Fruit fly (Drosophila melanogaster): Measurements from ENCODE around the gene eRF3.

Gene eRF3

dm6 chr2L:12435976-12436771 is 1.9 kb downstream of the eRF3 start (continued):
- TF ChIP-seq CG4854 (GFP tag; optimal IDR thresholded peaks at IDR 0.05) (no peak), CG2129 (GFP tag; IDR thresholded peaks at IDR 0.05; ENCODE audit: partially characterized antibody) (no peak), sc (optimal IDR thresholded peaks at IDR 0.05) (no peak), sc (GFP tag; optimal IDR thresholded peaks at IDR 0.05) (no peak), CG14441 (GFP tag; IDR thresholded peaks at IDR 0.05) (peak; percentile 18; the same call in 1 of the 2 replicates), chm (GFP tag; IDR thresholded peaks at IDR 0.05) (no peak), CG34422 (GFP tag; IDR thresholded peaks at IDR 0.05) (peak; percentile 37; the same call in 1 of the 3 replicates), Ssrp (tag; optimal IDR thresholded peaks at IDR 0.05) (no peak), CG31441 (GFP tag; IDR thresholded peaks at IDR 0.05) (peak; percentile 65; the same call in 1 of the 2 replicates), CG12155 (GFP tag; optimal IDR thresholded peaks at IDR 0.05) (peak; percentile 74), CG15514 (GFP tag; optimal IDR thresholded peaks at IDR 0.05) (peak; percentile 8), bigmax (GFP tag; optimal IDR thresholded peaks at IDR 0.05) (peak; percentile 81), Tbp (GFP tag; optimal IDR thresholded peaks at IDR 0.05) (no peak), CG8944 (GFP tag; optimal IDR thresholded peaks at IDR 0.05) (no peak), yki (optimal IDR thresholded peaks at IDR 0.05) (peak; percentile 35), CG18599 (GFP tag; optimal IDR thresholded peaks at IDR 0.05) (peak; percentile 15), CrebB (tag; optimal IDR thresholded peaks at IDR 0.05) (peak; percentile 15), Dll (GFP tag; IDR thresholded peaks at IDR 0.05; ENCODE audit: partially characterized antibody) (0 out of 4 replicates have a peak, but pooled peaks have one; percentile 3), Dref (GFP tag; IDR thresholded peaks at IDR 0.05) (no peak), en (GFP tag; optimal IDR thresholded peaks at IDR 0.05) (no peak), pzg (GFP tag; optimal IDR thresholded peaks at IDR 0.05) (peak; percentile 54), klu (GFP tag; IDR thresholded peaks at IDR 0.05) (no peak), Sox102F (GFP tag; optimal IDR thresholded peaks at IDR 0.05) (no peak), trem (tag; optimal IDR thresholded peaks at IDR 0.05) (peak; percentile 26), Dbx (GFP tag; IDR thresholded peaks at IDR 0.05) (peak; percentile 63; the same call in 1 of the 3 replicates), MBD-R2 (GFP tag; IDR thresholded peaks at IDR 0.05) (peak; percentile 90), CG9797 (GFP tag; optimal IDR thresholded peaks at IDR 0.05) (no peak), row (GFP tag; IDR thresholded peaks at IDR 0.05) (peak; percentile 88), Sry-β (GFP tag; optimal IDR thresholded peaks at IDR 0.05) (peak; percentile 89), CG6765 (GFP tag; optimal IDR thresholded peaks at IDR 0.05) (no peak), CG15073 (GFP tag; optimal IDR thresholded peaks at IDR 0.05) (no peak), Atf6 (GFP tag; IDR thresholded peaks at IDR 0.05) (no peak; the same call in 1 of the 2 replicates), sr (GFP tag; IDR thresholded peaks at IDR 0.05) (0 out of 3 replicates have a peak, but pooled peaks have one; percentile 7), hkb (optimal IDR thresholded peaks at IDR 0.05) (no peak), hkb (GFP tag; IDR thresholded peaks at IDR 0.05) (0 out of 2 replicates have a peak, but pooled peaks have one; percentile 24), CG12219 (GFP tag; optimal IDR thresholded peaks at IDR 0.05) (no peak), CG4404 (GFP tag; IDR thresholded peaks at IDR 0.05) (no peak), pfk (GFP tag; optimal IDR thresholded peaks at IDR 0.05) (peak; percentile 35), aop (GFP tag; IDR thresholded peaks at IDR 0.05) (no peak), Side (GFP tag; optimal IDR thresholded peaks at IDR 0.05) (no peak), CG18764 (GFP tag; optimal IDR thresholded peaks at IDR 0.05) (no peak), Hsf (GFP tag; optimal IDR thresholded peaks at IDR 0.05) (no peak), CG13287 (GFP tag; IDR thresholded peaks at IDR 0.05; ENCODE audit: partially characterized antibody) (peak; percentile 37; the same call in 1 of the 2 replicates), unc-4 (GFP tag; IDR thresholded peaks at IDR 0.05; ENCODE audit: partially characterized antibody) (0 out of 2 replicates have a peak, but pooled peaks have one; percentile 20), pho (GFP tag; optimal IDR thresholded peaks at IDR 0.05) (no peak), vvl (GFP tag; IDR thresholded peaks at IDR 0.05) (peak; percentile 32; the same call in 1 of the 2 replicates), tap (tag; optimal IDR thresholded peaks at IDR 0.05) (no peak), Adf1 (GFP tag; IDR thresholded peaks at IDR 0.05) (0 out of 2 replicates have a peak, but pooled peaks have one; percentile 26), Opbp (GFP tag; IDR thresholded peaks at IDR 0.05; ENCODE audit: partially characterized antibody) (peak; percentile 23; the same call in 1 of the 3 replicates), salm (tag; optimal IDR thresholded peaks at IDR 0.05) (no peak)

Data from whole organism, embryonic.